Fruit fly (Drosophila melanogaster): Measurements from ENCODE around the gene CG7065.

DNA sequence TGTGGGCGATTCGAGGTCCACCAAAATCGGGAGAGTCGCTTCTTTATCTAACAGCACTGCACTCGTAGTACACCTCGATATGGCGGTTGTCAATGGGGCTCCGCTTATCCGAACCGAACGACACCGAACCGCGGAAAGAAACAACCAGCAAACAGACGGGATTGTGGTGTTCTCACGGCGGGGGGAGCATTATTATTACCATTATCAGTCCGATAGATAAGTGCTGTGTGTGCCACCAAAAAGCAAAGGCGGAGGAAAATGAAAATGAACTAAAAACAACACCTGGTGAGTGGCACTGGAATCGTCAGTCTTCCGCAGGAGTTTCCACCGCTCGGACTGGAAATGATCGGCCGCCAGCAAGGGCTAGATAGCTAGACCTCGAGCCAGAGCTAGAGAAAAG lies 33.9 kb upstream of the CG7065 start, which contains the start of gene AP-1gamma:
- TF ChIP-seq psq (optimal IDR thresholded peaks at IDR 0.05) (no peak), EcR (GFP tag; optimal IDR thresholded peaks at IDR 0.05) (no peak), CG8478 (optimal IDR thresholded peaks at IDR 0.05) (no peak), usp (GFP tag; optimal IDR thresholded peaks at IDR 0.05) (no peak), pan (optimal IDR thresholded peaks at IDR 0.05) (no peak)

Data from whole organism.